Worm (Caenorhabditis elegans) whole organism, young adult: ENCODE measurements around the gene cin-4.

Experiments used
- Y53F4B.3 ChIP-seq: fragments of 200-800 bp; sonication (Bioruptor generic); IDR thresholded peaks from 2 replicates; pipeline ENCODE4 v1.3.6; 2022; ENCODE audit warnings: missing genetic modification reagents, missing genetic modification characterization, missing compliant biosample characterization
- athp-1 ChIP-seq: sonication (generic microtip); optimal IDR thresholded peaks from 2 replicates; lab custom pipeline; 2017; ENCODE audit warnings: mild to moderate bottlenecking, missing genetic modification characterization, missing compliant biosample characterization
- ceh-40 ChIP-seq: fragments of 200-800 bp; sonication (Bioruptor generic); IDR thresholded peaks from 2 replicates; pipeline ENCODE4 v1.3.6; 2022; ENCODE audit warnings: missing genetic modification characterization, missing compliant biosample characterization
- hlh-12 ChIP-seq: sonication (generic microtip); optimal IDR thresholded peaks from 2 replicates; lab custom pipeline; 2016; ENCODE audit warnings: missing genetic modification characterization, missing compliant biosample characterization
- let-526 ChIP-seq: fragments of 200-800 bp; sonication (Bioruptor generic); IDR thresholded peaks from 2 replicates; pipeline ENCODE4 v1.3.6; 2022; ENCODE audit warnings: missing genetic modification reagents, missing genetic modification characterization, missing compliant biosample characterization
- lir-1 ChIP-seq: fragments of 200-800 bp; sonication (Bioruptor generic); conservative IDR thresholded peaks from 2 replicates; pipeline ENCODE4 v1.3.6; 2022; ENCODE audit warnings: missing genetic modification reagents, missing genetic modification characterization, missing compliant biosample characterization
- nfya-1 ChIP-seq: sonication (generic microtip); optimal IDR thresholded peaks from 2 replicates; lab custom pipeline; 2017; ENCODE audit warnings: antibody characterized with exemption, missing compliant biosample characterization, missing genetic modification characterization, borderline replicate concordance; ENCODE audit not compliant: insufficient read depth
- nhr-90 ChIP-seq: sonication (generic microtip); optimal IDR thresholded peaks from 2 replicates; lab custom pipeline; 2016; ENCODE audit warnings: missing genotype, mild to moderate bottlenecking, missing genetic modification characterization, missing compliant biosample characterization
- ztf-6 ChIP-seq: fragments of 200-800 bp; sonication (Bioruptor generic); IDR thresholded peaks from 2 replicates; pipeline ENCODE4 v1.3.6; 2022; ENCODE audit warnings: missing genetic modification reagents, missing genetic modification characterization, missing compliant biosample characterization

ce11 chrII:7057860-7058259 is 19.8 kb downstream of the cin-4 start, which contains the start of gene cth-2:
- TF ChIP-seq ceh-40 (no peak), nhr-90 (tag; lab: Kevin White, UChicago) (no peak), Y53F4B.3 (GFP tag; lab: Robert Waterston, UW) (no peak), athp-1 (tag; lab: Kevin White, UChicago) (no peak), hlh-12 (tag; lab: Kevin White, UChicago) (no peak), lir-1 (GFP tag; lab: Robert Waterston, UW) (no peak), let-526 (GFP tag; lab: Robert Waterston, UW) (no peak), ztf-6 (GFP tag; lab: Robert Waterston, UW) (no peak), nfya-1 (no peak)
